Worm (Caenorhabditis elegans) whole organism, young adult: ENCODE measurements around the gene rps-9.

Experiments
- B0035.1 ChIP-seq: sonication (generic microtip); optimal IDR thresholded peaks from 2 replicates; lab custom pipeline; 2016; ENCODE audit warnings: missing genetic modification characterization, mild to moderate bottlenecking, missing compliant biosample characterization, missing genotype, missing genetic modification reagents
- F22D6.2 ChIP-seq: sonication (generic microtip); optimal IDR thresholded peaks from 2 replicates; lab custom pipeline; 2016; ENCODE audit warnings: mild to moderate bottlenecking, missing genetic modification characterization, missing compliant biosample characterization
- F33H1.4 ChIP-seq: fragments of 200-800 bp; sonication (Bioruptor generic); IDR thresholded peaks from 2 replicates; pipeline ENCODE4 v1.3.6; 2022; ENCODE audit warnings: missing genetic modification reagents, missing genetic modification characterization, missing compliant biosample characterization
- F39B2.1 ChIP-seq: fragments of 200-800 bp; sonication (Bioruptor generic); IDR thresholded peaks from 2 replicates; pipeline ENCODE4 v1.3.6; 2022; ENCODE audit warnings: missing genetic modification reagents, missing genetic modification characterization, missing compliant biosample characterization
- F52B5.7 ChIP-seq: sonication (generic microtip); optimal IDR thresholded peaks from 2 replicates; lab custom pipeline; 2016; ENCODE audit warnings: mild to moderate bottlenecking, missing genetic modification characterization, missing compliant biosample characterization
- K11D2.4 ChIP-seq: fragments of 200-800 bp; sonication (Bioruptor generic); IDR thresholded peaks from 2 replicates; pipeline ENCODE4 v1.3.6; 2022; ENCODE audit warnings: missing genetic modification reagents, missing genetic modification characterization, missing compliant biosample characterization
- K12H6.12 ChIP-seq: fragments of 200-800 bp; sonication (Bioruptor generic); optimal IDR thresholded peaks from 2 replicates; lab custom pipeline; 2018; ENCODE audit warnings: mild to moderate bottlenecking, missing genetic modification characterization, missing compliant biosample characterization
- Y53F4B.3 ChIP-seq: fragments of 200-800 bp; sonication (Bioruptor generic); IDR thresholded peaks from 2 replicates; pipeline ENCODE4 v1.3.6; 2022; ENCODE audit warnings: missing genetic modification reagents, missing genetic modification characterization, missing compliant biosample characterization
- Y67H2A.10 ChIP-seq: fragments of 200-800 bp; sonication (Bioruptor generic); conservative IDR thresholded peaks from 2 replicates; pipeline ENCODE4 v1.3.6; 2022; ENCODE audit warnings: missing genetic modification reagents, missing genetic modification characterization, missing compliant biosample characterization
- Y79H2A.3 ChIP-seq: fragments of 200-800 bp; sonication (Bioruptor generic); conservative IDR thresholded peaks from 2 replicates; pipeline ENCODE4 v1.3.6; 2022; ENCODE audit warnings: missing genetic modification reagents, missing genetic modification characterization, missing compliant biosample characterization
- ZK185.1 ChIP-seq: sonication (generic microtip); optimal IDR thresholded peaks from 2 replicates; lab custom pipeline; 2016; ENCODE audit warnings: mild to moderate bottlenecking, missing genetic modification characterization, missing compliant biosample characterization; ENCODE audit not compliant: poor library complexity, severe bottlenecking
- akir-1 ChIP-seq: fragments of 200-800 bp; sonication (Bioruptor generic); optimal IDR thresholded peaks from 2 replicates; lab custom pipeline; 2018; ENCODE audit warnings: mild to moderate bottlenecking, missing genetic modification characterization, moderate library complexity, missing compliant biosample characterization
- atf-7 ChIP-seq: sonication (generic microtip); optimal IDR thresholded peaks from 2 replicates; lab custom pipeline; 2017; ENCODE audit warnings: mild to moderate bottlenecking, missing genetic modification characterization, missing compliant biosample characterization
- attf-3 ChIP-seq: fragments of 200-800 bp; sonication (Bioruptor generic); conservative IDR thresholded peaks from 2 replicates; pipeline ENCODE4 v1.3.6; 2022; ENCODE audit warnings: missing genetic modification reagents, missing genetic modification characterization, missing compliant biosample characterization
- attf-5 ChIP-seq: fragments of 200-800 bp; sonication (Bioruptor generic); optimal IDR thresholded peaks from 2 replicates; lab custom pipeline; 2018; ENCODE audit warnings: mild to moderate bottlenecking, missing genetic modification characterization, missing compliant biosample characterization
- bed-2 ChIP-seq: fragments of 200-800 bp; sonication (Bioruptor generic); IDR thresholded peaks from 2 replicates; pipeline ENCODE4 v1.3.6; 2022; ENCODE audit warnings: missing genetic modification reagents, missing genetic modification characterization, missing compliant biosample characterization
- cebp-2 ChIP-seq: fragments of 200-800 bp; sonication (Bioruptor generic); IDR thresholded peaks from 2 replicates; pipeline ENCODE4 v1.3.6; 2022; ENCODE audit warnings: missing genetic modification characterization, missing compliant biosample characterization
- ceh-100 ChIP-seq: fragments of 200-800 bp; sonication (Bioruptor generic); IDR thresholded peaks from 2 replicates; pipeline ENCODE4 v1.3.6; 2022; ENCODE audit warnings: missing genetic modification reagents, missing genetic modification characterization, missing compliant biosample characterization
- ceh-40 ChIP-seq: fragments of 200-800 bp; sonication (Bioruptor generic); IDR thresholded peaks from 2 replicates; pipeline ENCODE4 v1.3.6; 2022; ENCODE audit warnings: missing genetic modification characterization, missing compliant biosample characterization
- chd-7 ChIP-seq: sonication (generic microtip); optimal IDR thresholded peaks from 2 replicates; lab custom pipeline; 2016; ENCODE audit warnings: mild to moderate bottlenecking, missing genetic modification characterization, moderate library complexity, missing compliant biosample characterization
- die-1 ChIP-seq: sonication (generic microtip); optimal IDR thresholded peaks from 2 replicates; lab custom pipeline; 2016; ENCODE audit warnings: missing genotype, mild to moderate bottlenecking, missing genetic modification characterization, missing compliant biosample characterization
- dox-1 ChIP-seq: fragments of 200-800 bp; sonication (Bioruptor generic); IDR thresholded peaks from 2 replicates; pipeline ENCODE4 v1.3.6; 2022; ENCODE audit warnings: missing genetic modification reagents, missing genetic modification characterization, missing compliant biosample characterization
- dpl-1 ChIP-seq: fragments of 150-350 bp; optimal IDR thresholded peaks from 2 replicates; lab custom pipeline; 2014; ENCODE audit warnings: missing biosample characterization, missing genetic modification reagents, missing genetic modification characterization
- egl-44 ChIP-seq: fragments of 200-800 bp; sonication (Bioruptor generic); IDR thresholded peaks from 2 replicates; pipeline ENCODE4 v1.3.6; 2022; ENCODE audit warnings: missing genetic modification reagents, missing genetic modification characterization, missing compliant biosample characterization
- hlh-26 ChIP-seq: fragments of 200-800 bp; sonication (Bioruptor generic); conservative IDR thresholded peaks from 2 replicates; pipeline ENCODE4 v1.3.6; 2022; ENCODE audit warnings: missing genetic modification reagents, missing genetic modification characterization, missing compliant biosample characterization
- hmg-20 ChIP-seq: fragments of 200-800 bp; sonication (Bioruptor generic); IDR thresholded peaks from 2 replicates; pipeline ENCODE4 v1.3.6; 2022; ENCODE audit warnings: missing genetic modification reagents, missing genetic modification characterization, missing compliant biosample characterization
- lag-1 ChIP-seq: fragments of 200-800 bp; sonication (Bioruptor generic); IDR thresholded peaks from 2 replicates; pipeline ENCODE4 v1.3.6; 2022; ENCODE audit warnings: missing genetic modification reagents, missing genetic modification characterization, missing compliant biosample characterization
- let-607 ChIP-seq, 2 experiments: fragments of 200-800 bp in 1 of 2; sonication (Bioruptor generic) in 1 of 2; sonication (generic microtip) in 1 of 2; optimal IDR thresholded peaks; 2 replicates each; lab custom pipeline; 2016 to 2018; ENCODE audit warnings: mild to moderate bottlenecking in 2 of 2, missing compliant biosample characterization in 2 of 2, missing genetic modification characterization in 2 of 2, moderate library complexity in 2 of 2, missing genotype in 1 of 2
- lsy-27 ChIP-seq: sonication (generic microtip); optimal IDR thresholded peaks from 2 replicates; lab custom pipeline; 2017; ENCODE audit warnings: missing genetic modification characterization, mild to moderate bottlenecking, missing compliant biosample characterization, antibody characterized with exemption, missing genotype, borderline replicate concordance; ENCODE audit not compliant: insufficient read depth
- madf-6 ChIP-seq: fragments of 200-800 bp; sonication (Bioruptor generic); IDR thresholded peaks from 2 replicates; pipeline ENCODE4 v1.3.6; 2022; ENCODE audit warnings: missing genetic modification reagents, missing genetic modification characterization, missing compliant biosample characterization
- madf-8 ChIP-seq: fragments of 200-800 bp; sonication (Bioruptor generic); conservative IDR thresholded peaks from 2 replicates; pipeline ENCODE4 v1.3.6; 2022; ENCODE audit warnings: missing genetic modification reagents, missing genetic modification characterization, missing compliant biosample characterization
- mcd-1 ChIP-seq: fragments of 200-800 bp; sonication (Bioruptor generic); IDR thresholded peaks from 2 replicates; pipeline ENCODE4 v1.3.6; 2022; ENCODE audit warnings: missing genetic modification reagents, missing genetic modification characterization, missing compliant biosample characterization
- mxl-1 ChIP-seq: sonication (generic microtip); optimal IDR thresholded peaks from 2 replicates; lab custom pipeline; 2016; ENCODE audit warnings: missing genetic modification characterization, missing compliant biosample characterization
- nfya-2 ChIP-seq: fragments of 200-800 bp; sonication (Bioruptor generic); IDR thresholded peaks from 2 replicates; pipeline ENCODE4 v1.3.6; 2022; ENCODE audit warnings: missing genetic modification reagents, missing genetic modification characterization, missing compliant biosample characterization
- nfyb-1 ChIP-seq: fragments of 200-800 bp; sonication (Bioruptor generic); IDR thresholded peaks from 2 replicates; pipeline ENCODE4 v1.3.6; 2022; ENCODE audit warnings: missing genetic modification reagents, missing genetic modification characterization, missing compliant biosample characterization
- pha-4 ChIP-seq: fragments of 150-350 bp; sonication (generic microtip); optimal IDR thresholded peaks from 2 replicates; lab custom pipeline; 2014; ENCODE audit warnings: missing biosample characterization, missing genetic modification reagents, missing genetic modification characterization
- rcor-1 ChIP-seq: fragments of 200-800 bp; sonication (Bioruptor generic); IDR thresholded peaks from 2 replicates; pipeline ENCODE4 v1.3.6; 2022; ENCODE audit warnings: missing genetic modification reagents, missing genetic modification characterization, missing compliant biosample characterization
- sdz-38 ChIP-seq: sonication (generic microtip); optimal IDR thresholded peaks from 2 replicates; lab custom pipeline; 2016; ENCODE audit warnings: missing genotype, missing genetic modification characterization, missing compliant biosample characterization
- snpc-1.1 ChIP-seq: sonication (generic microtip); optimal IDR thresholded peaks from 2 replicates; lab custom pipeline; 2017; ENCODE audit warnings: missing genetic modification characterization, mild to moderate bottlenecking, missing compliant biosample characterization, antibody characterized with exemption, moderate library complexity, missing genotype, missing genetic modification reagents; ENCODE audit not compliant: insufficient read depth
- tbp1 ChIP-seq: fragments of 200-800 bp; sonication (Bioruptor generic); optimal IDR thresholded peaks from 2 replicates; lab custom pipeline; 2018; ENCODE audit warnings: mild to moderate bottlenecking, missing genetic modification characterization, missing compliant biosample characterization
- unc-62 ChIP-seq: fragments of 150-350 bp; optimal IDR thresholded peaks from 2 replicates; lab custom pipeline; 2014; ENCODE audit warnings: missing biosample characterization, missing genetic modification reagents, missing genetic modification characterization
- zim-3 ChIP-seq: sonication (generic microtip); optimal IDR thresholded peaks from 2 replicates; lab custom pipeline; 2017; ENCODE audit warnings: mild to moderate bottlenecking, missing genetic modification characterization, moderate library complexity, missing compliant biosample characterization
- ztf-18 ChIP-seq: sonication (generic microtip); optimal IDR thresholded peaks from 2 replicates; lab custom pipeline; 2016; ENCODE audit warnings: missing genotype, mild to moderate bottlenecking, missing genetic modification characterization, missing compliant biosample characterization
- ztf-22 ChIP-seq: fragments of 200-800 bp; sonication (Bioruptor generic); optimal IDR thresholded peaks from 2 replicates; lab custom pipeline; 2018; ENCODE audit warnings: mild to moderate bottlenecking, missing genetic modification characterization, moderate library complexity, missing compliant biosample characterization
- ztf-28 ChIP-seq: fragments of 200-800 bp; sonication (Bioruptor generic); IDR thresholded peaks from 2 replicates; pipeline ENCODE4 v1.3.6; 2022; ENCODE audit warnings: missing genetic modification reagents, missing genetic modification characterization, missing compliant biosample characterization
- ztf-6 ChIP-seq: fragments of 200-800 bp; sonication (Bioruptor generic); IDR thresholded peaks from 2 replicates; pipeline ENCODE4 v1.3.6; 2022; ENCODE audit warnings: missing genetic modification reagents, missing genetic modification characterization, missing compliant biosample characterization

rps-9 gene

ce11 chrII:11103052-11103451 lies 23.1 kb downstream of the rps-9 start (continued):
- TF ChIP-seq Y53F4B.3 (GFP tag; lab: Robert Waterston, UW) = no peak
- no peak for TF ChIP-seq Y79H2A.3 (GFP tag; lab: Robert Waterston, UW)
- TF ChIP-seq rcor-1 (GFP tag; lab: Robert Waterston, UW) = no peak
- no peak for TF ChIP-seq ZK185.1 (tag; lab: Kevin White, UChicago)
- peak; percentile 59; the same call in 1 of the 2 replicates for TF ChIP-seq dox-1 (GFP tag; lab: Robert Waterston, UW)
- no peak for TF ChIP-seq ztf-22 (GFP tag; lab: Kevin White, UChicago)
- peak; percentile 44 for TF ChIP-seq K12H6.12 (tag; lab: Kevin White, UChicago)
- no peak for TF ChIP-seq F52B5.7 (tag; lab: Kevin White, UChicago)
- TF ChIP-seq bed-2 (GFP tag; lab: Robert Waterston, UW) = no peak
- no peak for TF ChIP-seq ztf-6
- no peak for TF ChIP-seq egl-44
- TF ChIP-seq F33H1.4 (GFP tag; lab: Robert Waterston, UW) = no peak
- TF ChIP-seq mxl-1 (tag; lab: Kevin White, UChicago) = no peak
- TF ChIP-seq atf-7 (tag; lab: Kevin White, UChicago) = no peak
- peak; percentile 51; the same call in 1 of the 2 replicates for TF ChIP-seq attf-3 (GFP tag; lab: Robert Waterston, UW)
- no peak for TF ChIP-seq ztf-18 (tag; lab: Kevin White, UChicago)
- no peak for TF ChIP-seq cebp-2
- no peak for TF ChIP-seq K11D2.4
- no peak for TF ChIP-seq sdz-38 (tag; lab: Kevin White, UChicago)
- no peak for TF ChIP-seq F39B2.1 (GFP tag; lab: Robert Waterston, UW)
- no peak for TF ChIP-seq madf-6 (GFP tag; lab: Robert Waterston, UW)
- no peak for TF ChIP-seq zim-3 (tag; lab: Kevin White, UChicago)
- TF ChIP-seq dpl-1 (GFP tag; lab: Kevin White, UChicago) = no peak
- no peak for TF ChIP-seq tbp1
- no peak for TF ChIP-seq nfya-2 (GFP tag; lab: Robert Waterston, UW)
- TF ChIP-seq snpc-1.1 = no peak
- no peak for TF ChIP-seq lag-1 (GFP tag; lab: Robert Waterston, UW)
- no peak for TF ChIP-seq lsy-27 (tag; lab: Kevin White, UChicago)
- no peak for TF ChIP-seq ztf-28
- no peak for TF ChIP-seq hlh-26 (GFP tag; lab: Robert Waterston, UW)
- TF ChIP-seq ceh-40 (GFP tag; lab: Robert Waterston, UW) = no peak
- no peak for TF ChIP-seq B0035.1 (tag; lab: Kevin White, UChicago)
- no peak for TF ChIP-seq akir-1
- no peak for TF ChIP-seq nfyb-1 (GFP tag; lab: Robert Waterston, UW)
- no peak for TF ChIP-seq madf-8
- TF ChIP-seq F22D6.2 (tag; lab: Kevin White, UChicago) = no peak
- TF ChIP-seq mcd-1 (GFP tag; lab: Robert Waterston, UW) = peak; percentile 77
- no peak for TF ChIP-seq chd-7 (tag; lab: Kevin White, UChicago)
- no peak for TF ChIP-seq hmg-20 (GFP tag; lab: Robert Waterston, UW)
- no peak for TF ChIP-seq Y67H2A.10 (GFP tag; lab: Robert Waterston, UW)
- TF ChIP-seq let-607 (tag; optimal IDR thresholded peaks at IDR 0.05; lab: Kevin White, UChicago) = no peak
- TF ChIP-seq die-1 = no peak
- no peak for TF ChIP-seq unc-62 (GFP tag; lab: Kevin White, UChicago)
- TF ChIP-seq attf-5 (GFP tag; lab: Kevin White, UChicago) = peak; percentile 90
- no peak for TF ChIP-seq pha-4 (tag; lab: Kevin White, UChicago)
- TF ChIP-seq ceh-100 (GFP tag; lab: Robert Waterston, UW) = no peak
